Worm (Caenorhabditis elegans) whole organism, late embryonic: ENCODE results near the gene mrps-18A.

Experiments used
- ama-1 ChIP-seq: fragments of 150-350 bp; optimal IDR thresholded peaks from 2 replicates; lab custom pipeline; 2014
- ceh-45 ChIP-seq: fragments of 200-800 bp; sonication (Bioruptor generic); IDR thresholded peaks from 2 replicates; pipeline ENCODE4 v1.3.6; 2022; ENCODE audit warnings: missing genetic modification reagents, missing genetic modification characterization, missing compliant biosample characterization
- ceh-9 ChIP-seq: sonication (generic microtip); optimal IDR thresholded peaks from 2 replicates; lab custom pipeline; 2016; ENCODE audit warnings: mild to moderate bottlenecking, missing genetic modification characterization, inconsistent platforms, missing compliant biosample characterization
- fkh-10 ChIP-seq: fragments of 150-350 bp; optimal IDR thresholded peaks from 2 replicates; lab custom pipeline; 2014; ENCODE audit warnings: missing biosample characterization, missing genetic modification reagents, missing genetic modification characterization
- hlh-8 ChIP-seq: sonication (generic microtip); optimal IDR thresholded peaks from 2 replicates; lab custom pipeline; 2016; ENCODE audit warnings: missing genotype, missing genetic modification characterization, missing compliant biosample characterization
- nfya-1 ChIP-seq: sonication (generic microtip); optimal IDR thresholded peaks from 2 replicates; lab custom pipeline; 2017; ENCODE audit warnings: missing genetic modification characterization, mild to moderate bottlenecking, missing compliant biosample characterization, antibody characterized with exemption, moderate library complexity
- pag-3 ChIP-seq: sonication (generic microtip); optimal IDR thresholded peaks from 2 replicates; lab custom pipeline; 2016; ENCODE audit warnings: missing compliant biosample characterization, missing genetic modification characterization, borderline replicate concordance

ce11 chrIII:8291268-8292032, 40.3 kb downstream of the mrps-18A start:
- TF ChIP-seq ceh-45 (GFP tag; lab: Robert Waterston, UW) (no peak), ceh-9 (tag; lab: Kevin White, UChicago) (no peak), pag-3 (tag; lab: Kevin White, UChicago) (no peak), nfya-1 (tag; lab: Kevin White, UChicago) (no peak), hlh-8 (tag; lab: Kevin White, UChicago) (no peak), fkh-10 (GFP tag; lab: Kevin White, UChicago) (no peak), ama-1 (lab: Kevin White, UChicago) (no peak)
